Comparison of ENCODE assay signal across 1 fruit fly cellular context in the genomic region with DNA sequence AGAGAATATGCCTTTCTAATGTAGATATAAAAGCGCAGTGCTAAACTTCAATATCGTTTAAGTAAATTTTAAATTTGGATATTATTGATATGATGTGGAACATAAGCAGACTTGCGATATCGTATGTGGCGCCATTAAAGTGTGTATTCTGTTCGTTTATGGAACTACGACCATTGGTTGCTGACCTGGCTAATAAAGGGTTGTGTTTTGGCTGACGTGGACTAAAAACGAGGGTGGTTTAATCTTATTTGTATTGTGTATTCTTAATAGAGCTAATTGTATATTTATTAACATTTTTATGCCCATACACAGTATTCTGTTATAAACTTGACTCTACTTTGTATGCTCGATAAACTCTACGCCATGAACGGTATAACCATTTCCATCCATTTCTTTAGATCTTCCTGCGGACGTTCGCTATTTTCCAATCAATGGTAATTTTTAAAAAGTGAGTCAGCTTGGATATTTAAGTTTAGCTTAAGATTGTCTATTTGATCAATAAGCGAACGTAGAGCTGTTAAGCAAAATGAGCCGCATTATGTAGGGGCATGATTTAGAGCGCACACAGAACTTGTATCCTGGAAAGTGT.
A peak's percentile ranks its signal among the peaks of the same experiment; 100 is the strongest.
TF ChIP-seq lines count a peak whose summit lies in the region.

No protein-coding gene starts in this region.

TF ChIP-seq in whole organism, embryonic, 481 proteins besides CTCF, POLR2A, EP300 and RAD21 (continued from another document):
- TF ChIP-seq CG12299 (tag; optimal IDR thresholded peaks at IDR 0.05; lab: Kevin White, UChicago) (no peak), twi (tag; optimal IDR thresholded peaks at IDR 0.05; lab: Kevin White, UChicago) (no peak), Dip2 (GFP tag; IDR thresholded peaks at IDR 0.05; lab: Robert Waterston, UW) (no peak), ci (GFP tag; IDR thresholded peaks at IDR 0.05; lab: Robert Waterston, UW) (peak; percentile 33), fru (optimal IDR thresholded peaks at IDR 0.05; lab: Kevin White, UChicago) (no peak), Elba2 (GFP tag; optimal IDR thresholded peaks at IDR 0.05; lab: Kevin White, UChicago) (no peak), CG16815 (GFP tag; optimal IDR thresholded peaks at IDR 0.05; lab: Kevin White, UChicago) (no peak), tap (tag; optimal IDR thresholded peaks at IDR 0.05; lab: Kevin White, UChicago) (no peak), sisA (GFP tag; IDR thresholded peaks at IDR 0.05; lab: Robert Waterston, UW) (no peak), zfh2 (GFP tag; optimal IDR thresholded peaks at IDR 0.05; lab: Kevin White, UChicago) (no peak), tup (GFP tag; optimal IDR thresholded peaks at IDR 0.05; lab: Kevin White, UChicago) (no peak), Mes4 (GFP tag; optimal IDR thresholded peaks at IDR 0.05; lab: Kevin White, UChicago) (no peak), CG15514 (GFP tag; optimal IDR thresholded peaks at IDR 0.05; lab: Kevin White, UChicago) (peak; percentile 35), phol (tag; optimal IDR thresholded peaks at IDR 0.05; lab: Kevin White, UChicago) (peak; percentile 3), Bgb (GFP tag; IDR thresholded peaks at IDR 0.05; lab: Robert Waterston, UW; ENCODE audit: partially characterized antibody) (peak; percentile 39; the same call in 1 of the 2 replicates), CG9215 (GFP tag; IDR thresholded peaks at IDR 0.05; lab: Robert Waterston, UW) (no peak), CG32772 (GFP tag; IDR thresholded peaks at IDR 0.05; lab: Robert Waterston, UW) (no peak), Taf1 (GFP tag; IDR thresholded peaks at IDR 0.05; lab: Robert Waterston, UW) (no peak), CG7987 (GFP tag; optimal IDR thresholded peaks at IDR 0.05; lab: Kevin White, UChicago) (peak; percentile 27), pb (GFP tag; optimal IDR thresholded peaks at IDR 0.05; lab: Kevin White, UChicago) (no peak), Hmx (GFP tag; optimal IDR thresholded peaks at IDR 0.05; lab: Kevin White, UChicago) (no peak), bcd (GFP tag; optimal IDR thresholded peaks at IDR 0.05; lab: Kevin White, UChicago) (no peak), vfl (GFP tag; optimal IDR thresholded peaks at IDR 0.05; lab: Kevin White, UChicago) (no peak), trem (tag; optimal IDR thresholded peaks at IDR 0.05; lab: Kevin White, UChicago) (peak; percentile 2), CG9932 (GFP tag; IDR thresholded peaks at IDR 0.05; lab: Robert Waterston, UW) (no peak), CG1832 (GFP tag; optimal IDR thresholded peaks at IDR 0.05; lab: Kevin White, UChicago) (no peak), Poxn (GFP tag; IDR thresholded peaks at IDR 0.05; lab: Robert Waterston, UW) (no peak), lov (optimal IDR thresholded peaks at IDR 0.05; lab: Kevin White, UChicago) (no peak), lov (GFP tag; IDR thresholded peaks at IDR 0.05; lab: Robert Waterston, UW) (no peak), Mrtf (GFP tag; IDR thresholded peaks at IDR 0.05; lab: Robert Waterston, UW) (no peak), CG17612 (GFP tag; IDR thresholded peaks at IDR 0.05; lab: Robert Waterston, UW) (no peak), Abd-B (GFP tag; optimal IDR thresholded peaks at IDR 0.05; lab: Kevin White, UChicago) (no peak), bigmax (GFP tag; optimal IDR thresholded peaks at IDR 0.05; lab: Kevin White, UChicago) (no peak), Sry-β (GFP tag; optimal IDR thresholded peaks at IDR 0.05; lab: Kevin White, UChicago) (no peak), CG2202 (tag; optimal IDR thresholded peaks at IDR 0.05; lab: Kevin White, UChicago) (no peak), z (GFP tag; IDR thresholded peaks at IDR 0.05; lab: Robert Waterston, UW) (no peak), CG6813 (GFP tag; optimal IDR thresholded peaks at IDR 0.05; lab: Kevin White, UChicago) (no peak), Xbp1 (GFP tag; optimal IDR thresholded peaks at IDR 0.05; lab: Kevin White, UChicago) (no peak), CG2116 (GFP tag; optimal IDR thresholded peaks at IDR 0.05; lab: Kevin White, UChicago) (no peak), Fer2 (tag; optimal IDR thresholded peaks at IDR 0.05; lab: Kevin White, UChicago) (no peak), tna (GFP tag; IDR thresholded peaks at IDR 0.05; lab: Robert Waterston, UW; ENCODE audit: partially characterized antibody) (no peak), CG10267 (tag; optimal IDR thresholded peaks at IDR 0.05; lab: Kevin White, UChicago) (peak; percentile 45), pzg (GFP tag; optimal IDR thresholded peaks at IDR 0.05; lab: Kevin White, UChicago) (peak; percentile 25), CG1603 (tag; optimal IDR thresholded peaks at IDR 0.05; lab: Kevin White, UChicago) (peak; percentile 44), maf-S (GFP tag; optimal IDR thresholded peaks at IDR 0.05; lab: Kevin White, UChicago) (no peak), org-1 (GFP tag; optimal IDR thresholded peaks at IDR 0.05; lab: Kevin White, UChicago) (no peak), CG16863 (GFP tag; optimal IDR thresholded peaks at IDR 0.05; lab: Kevin White, UChicago) (no peak), CG10274 (GFP tag; optimal IDR thresholded peaks at IDR 0.05; lab: Kevin White, UChicago) (no peak), Nf-YB (GFP tag; optimal IDR thresholded peaks at IDR 0.05; lab: Kevin White, UChicago) (no peak), CG2120 (GFP tag; optimal IDR thresholded peaks at IDR 0.05; lab: Kevin White, UChicago) (no peak), Dp (GFP tag; optimal IDR thresholded peaks at IDR 0.05; lab: Kevin White, UChicago) (no peak), Lhr (GFP tag; optimal IDR thresholded peaks at IDR 0.05; lab: Kevin White, UChicago) (no peak), CG2199 (GFP tag; IDR thresholded peaks at IDR 0.05; lab: Robert Waterston, UW) (peak; percentile 79; the same call in 2 of the 3 replicates), Deaf1 (tag; optimal IDR thresholded peaks at IDR 0.05; lab: Kevin White, UChicago) (no peak), Opbp (GFP tag; IDR thresholded peaks at IDR 0.05; lab: Robert Waterston, UW; ENCODE audit: partially characterized antibody) (no peak), Optix (GFP tag; IDR thresholded peaks at IDR 0.05; lab: Robert Waterston, UW) (no peak), gsb (GFP tag; IDR thresholded peaks at IDR 0.05; lab: Robert Waterston, UW) (no peak), CG3847 (GFP tag; IDR thresholded peaks at IDR 0.05; lab: Robert Waterston, UW) (no peak), Hr39 (optimal IDR thresholded peaks at IDR 0.05; lab: Kevin White, UChicago) (no peak), CG33213 (GFP tag; optimal IDR thresholded peaks at IDR 0.05; lab: Kevin White, UChicago) (peak; percentile 17), pan (optimal IDR thresholded peaks at IDR 0.05; lab: Kevin White, UChicago) (no peak), pan (GFP tag; optimal IDR thresholded peaks at IDR 0.05 in 1 of 2, IDR thresholded peaks at IDR 0.05 in 1 of 2) (no peak), CG17385 (GFP tag; optimal IDR thresholded peaks at IDR 0.05; lab: Kevin White, UChicago) (no peak), Fer3 (tag; optimal IDR thresholded peaks at IDR 0.05; lab: Kevin White, UChicago) (no peak), ac (GFP tag; optimal IDR thresholded peaks at IDR 0.05; lab: Kevin White, UChicago) (no peak), CG4820 (GFP tag; optimal IDR thresholded peaks at IDR 0.05; lab: Kevin White, UChicago) (no peak), CG8290 (GFP tag; optimal IDR thresholded peaks at IDR 0.05; lab: Kevin White, UChicago) (no peak), CG8290 (tag; optimal IDR thresholded peaks at IDR 0.05; lab: Kevin White, UChicago) (no peak), CG3838 (GFP tag; optimal IDR thresholded peaks at IDR 0.05; lab: Kevin White, UChicago) (no peak), Neu2 (GFP tag; optimal IDR thresholded peaks at IDR 0.05; lab: Kevin White, UChicago; ENCODE audit: borderline replicate concordance) (no peak), sens (GFP tag; lab: Kevin White, UChicago) (no peak), CG4404 (GFP tag; IDR thresholded peaks at IDR 0.05; lab: Robert Waterston, UW) (no peak), Hr78 (GFP tag; optimal IDR thresholded peaks at IDR 0.05; lab: Kevin White, UChicago) (no peak), CG3995 (GFP tag; optimal IDR thresholded peaks at IDR 0.05; lab: Kevin White, UChicago) (no peak), psq (GFP tag; optimal IDR thresholded peaks at IDR 0.05; lab: Kevin White, UChicago) (no peak), CG6765 (GFP tag; optimal IDR thresholded peaks at IDR 0.05; lab: Kevin White, UChicago) (no peak), CG18476 (GFP tag; optimal IDR thresholded peaks at IDR 0.05; lab: Kevin White, UChicago) (peak; percentile 99), CG10543 (GFP tag; optimal IDR thresholded peaks at IDR 0.05; lab: Kevin White, UChicago) (no peak), CG10462 (GFP tag; optimal IDR thresholded peaks at IDR 0.05; lab: Kevin White, UChicago) (no peak), lilli (GFP tag; optimal IDR thresholded peaks at IDR 0.05; lab: Kevin White, UChicago) (no peak), al (GFP tag; IDR thresholded peaks at IDR 0.05; lab: Robert Waterston, UW) (no peak), CG17186 (GFP tag; optimal IDR thresholded peaks at IDR 0.05; lab: Kevin White, UChicago) (no peak), hkb (optimal IDR thresholded peaks at IDR 0.05; lab: Kevin White, UChicago) (peak; percentile 96), hkb (GFP tag; IDR thresholded peaks at IDR 0.05; lab: Robert Waterston, UW) (no peak), hbn (GFP tag; IDR thresholded peaks at IDR 0.05; lab: Robert Waterston, UW; ENCODE audit: partially characterized antibody) (no peak), CG11696 (GFP tag; IDR thresholded peaks at IDR 0.05; lab: Robert Waterston, UW) (no peak), CG12071 (GFP tag; optimal IDR thresholded peaks at IDR 0.05; lab: Kevin White, UChicago) (no peak), CG31441 (GFP tag; IDR thresholded peaks at IDR 0.05; lab: Robert Waterston, UW) (no peak), pros (GFP tag; optimal IDR thresholded peaks at IDR 0.05; lab: Kevin White, UChicago) (peak; percentile 2), ranshi (GFP tag; IDR thresholded peaks at IDR 0.05; lab: Robert Waterston, UW) (no peak), CG16779 (GFP tag; IDR thresholded peaks at IDR 0.05; lab: Robert Waterston, UW) (no peak), Oli (tag; optimal IDR thresholded peaks at IDR 0.05; lab: Kevin White, UChicago) (no peak), nerfin-1 (tag; optimal IDR thresholded peaks at IDR 0.05; lab: Kevin White, UChicago) (no peak), fd3F (GFP tag; optimal IDR thresholded peaks at IDR 0.05; lab: Kevin White, UChicago) (no peak), CG14710 (tag; optimal IDR thresholded peaks at IDR 0.05; lab: Kevin White, UChicago) (peak; percentile 46), sna (GFP tag; IDR thresholded peaks at IDR 0.05; lab: Robert Waterston, UW; ENCODE audit: partially characterized antibody) (no peak), ttk (GFP tag; IDR thresholded peaks at IDR 0.05; lab: Robert Waterston, UW) (no peak), pita (GFP tag; optimal IDR thresholded peaks at IDR 0.05; lab: Kevin White, UChicago) (peak; percentile 63), CG8944 (GFP tag; optimal IDR thresholded peaks at IDR 0.05; lab: Kevin White, UChicago) (no peak), Atf6 (GFP tag; IDR thresholded peaks at IDR 0.05; lab: Robert Waterston, UW) (no peak), chif (GFP tag; optimal IDR thresholded peaks at IDR 0.05; lab: Kevin White, UChicago) (no peak), CG7963 (GFP tag; IDR thresholded peaks at IDR 0.05; lab: Robert Waterston, UW; ENCODE audit: partially characterized antibody) (no peak), Sox100B (GFP tag; optimal IDR thresholded peaks at IDR 0.05; lab: Kevin White, UChicago) (no peak), ase (GFP tag; IDR thresholded peaks at IDR 0.05; lab: Robert Waterston, UW) (no peak), CG3407 (GFP tag; optimal IDR thresholded peaks at IDR 0.05; lab: Kevin White, UChicago) (no peak), odd (GFP tag; optimal IDR thresholded peaks at IDR 0.05; lab: Kevin White, UChicago) (no peak), CG11398 (GFP tag; optimal IDR thresholded peaks at IDR 0.05; lab: Kevin White, UChicago) (no peak), CG1024 (GFP tag; IDR thresholded peaks at IDR 0.05; lab: Robert Waterston, UW) (no peak), CoRest (tag; optimal IDR thresholded peaks at IDR 0.05; lab: Kevin White, UChicago) (no peak), Bdp1 (GFP tag; optimal IDR thresholded peaks at IDR 0.05; lab: Kevin White, UChicago) (no peak), CG43689 (GFP tag; IDR thresholded peaks at IDR 0.05; lab: Robert Waterston, UW) (no peak), Med (GFP tag; lab: Kevin White, UChicago) (peak; percentile 66), CG6254 (GFP tag; optimal IDR thresholded peaks at IDR 0.05; lab: Kevin White, UChicago) (no peak), Drgx (GFP tag; IDR thresholded peaks at IDR 0.05; lab: Robert Waterston, UW) (no peak), lbe (GFP tag; optimal IDR thresholded peaks at IDR 0.05; lab: Kevin White, UChicago) (no peak), lab (GFP tag; optimal IDR thresholded peaks at IDR 0.05; lab: Kevin White, UChicago) (no peak), dm (GFP tag; optimal IDR thresholded peaks at IDR 0.05; lab: Kevin White, UChicago) (no peak), Asciz (GFP tag; optimal IDR thresholded peaks at IDR 0.05; lab: Kevin White, UChicago) (no peak), salm (tag; optimal IDR thresholded peaks at IDR 0.05; lab: Kevin White, UChicago) (no peak), CG11560 (tag; IDR thresholded peaks at IDR 0.05; lab: Robert Waterston, UW) (no peak), Tbp (GFP tag; optimal IDR thresholded peaks at IDR 0.05; lab: Kevin White, UChicago) (no peak), CG32532 (GFP tag; IDR thresholded peaks at IDR 0.05; lab: Robert Waterston, UW) (no peak), CG10979 (tag; optimal IDR thresholded peaks at IDR 0.05; lab: Kevin White, UChicago) (peak; percentile 26), CG3163 (GFP tag; optimal IDR thresholded peaks at IDR 0.05; lab: Kevin White, UChicago) (no peak)
TF ChIP-seq in whole organism, embryonic: peak in this region for 24.
